Worm (Caenorhabditis elegans): ENCODE measurements around the gene thoc-5.

ce11 chrIII:5338787-5339186 lies 10.4 kb downstream of the thoc-5 start:
- TF ChIP-seq nhr-28 (tag; optimal IDR thresholded peaks at IDR 0.05), result no peak
- TF ChIP-seq aha-1 (tag; optimal IDR thresholded peaks at IDR 0.05), result no peak

All from whole organism, L1 larva.